Worm (Caenorhabditis elegans): ENCODE measurements around the gene ceh-79.

ce11 chrV:13295859-13296258, 5.8 kb upstream of the ceh-79 start, which contains the start of gene uig-1:
- TF ChIP-seq mdl-1 (tag; optimal IDR thresholded peaks at IDR 0.05) = no peak
- TF ChIP-seq elt-3 (tag; optimal IDR thresholded peaks at IDR 0.05) = no peak
- TF ChIP-seq ama-1 (optimal IDR thresholded peaks at IDR 0.05) = no peak
- TF ChIP-seq sma-3 (GFP tag; optimal IDR thresholded peaks at IDR 0.05) = no peak
- no peak for TF ChIP-seq lin-13 (GFP tag; optimal IDR thresholded peaks at IDR 0.05)
- TF ChIP-seq elt-1 (tag; optimal IDR thresholded peaks at IDR 0.05) = no peak
- TF ChIP-seq ztf-11 (tag; optimal IDR thresholded peaks at IDR 0.05) = no peak
- no peak for TF ChIP-seq unc-39 (tag; optimal IDR thresholded peaks at IDR 0.05)
- TF ChIP-seq alr-1 (tag; optimal IDR thresholded peaks at IDR 0.05) = no peak
- TF ChIP-seq lin-39 (tag; optimal IDR thresholded peaks at IDR 0.05) = no peak
- TF ChIP-seq nhr-12 (tag; optimal IDR thresholded peaks at IDR 0.05) = no peak
- TF ChIP-seq skn-1 (tag; optimal IDR thresholded peaks at IDR 0.05) = no peak
